Worm (Caenorhabditis elegans) whole organism, L2 larva: Measurements from ENCODE around the gene F16H6.9.
"Not testable (repeated sequence)": the region's sequence is repeated elsewhere in the genome, so short reads cannot be mapped to it uniquely, and the experiment has no call there.

Source experiments
- C34F6.9 ChIP-seq: fragments of 150-350 bp; optimal IDR thresholded peaks from 2 replicates; lab custom pipeline; 2014; ENCODE audit warnings: missing biosample characterization, missing genetic modification characterization
- ZK546.5 ChIP-seq: sonication (generic microtip); optimal IDR thresholded peaks from 2 replicates; lab custom pipeline; 2017; ENCODE audit warnings: missing biosample characterization, missing genetic modification characterization
- alr-1 ChIP-seq: fragments of 150-350 bp; optimal IDR thresholded peaks from 2 replicates; lab custom pipeline; 2014; ENCODE audit warnings: missing biosample characterization, missing genetic modification characterization
- ama-1 ChIP-seq: fragments of 150-350 bp; optimal IDR thresholded peaks from 2 replicates; lab custom pipeline; 2018; ENCODE audit warnings: inconsistent platforms
- blmp-1 ChIP-seq: sonication (generic microtip); optimal IDR thresholded peaks from 2 replicates; lab custom pipeline; 2017; ENCODE audit warnings: missing genetic modification characterization, mild to moderate bottlenecking, missing compliant biosample characterization, antibody characterized with exemption, moderate library complexity; ENCODE audit not compliant: insufficient read depth
- ceh-16 ChIP-seq: fragments of 150-350 bp; optimal IDR thresholded peaks from 2 replicates; lab custom pipeline; 2014; ENCODE audit warnings: missing biosample characterization, missing genetic modification characterization
- ceh-82 ChIP-seq: fragments of 150-350 bp; optimal IDR thresholded peaks from 2 replicates; lab custom pipeline; 2014; ENCODE audit warnings: missing biosample characterization, missing genetic modification characterization
- crh-2 ChIP-seq: sonication (generic microtip); optimal IDR thresholded peaks from 2 replicates; lab custom pipeline; 2017; ENCODE audit warnings: missing biosample characterization, missing genetic modification characterization
- dmd-4 ChIP-seq: sonication (generic microtip); optimal IDR thresholded peaks from 2 replicates; lab custom pipeline; 2017; ENCODE audit warnings: missing biosample characterization, missing genetic modification characterization
- egl-27 ChIP-seq: sonication (generic microtip); optimal IDR thresholded peaks from 3 replicates; lab custom pipeline; 2017; ENCODE audit warnings: missing biosample characterization, missing genetic modification reagents, missing genetic modification characterization
- elt-3 ChIP-seq: sonication (generic microtip); optimal IDR thresholded peaks from 2 replicates; lab custom pipeline; 2017; ENCODE audit warnings: missing biosample characterization, missing genetic modification characterization
- fos-1 ChIP-seq: fragments of 150-350 bp; optimal IDR thresholded peaks from 2 replicates; lab custom pipeline; 2014; ENCODE audit warnings: missing biosample characterization, missing genetic modification characterization
- gmeb-1 ChIP-seq: fragments of 150-350 bp; optimal IDR thresholded peaks from 2 replicates; lab custom pipeline; 2014; ENCODE audit warnings: missing biosample characterization, missing genetic modification characterization
- lin-11 ChIP-seq: fragments of 150-350 bp; sonication (generic microtip); optimal IDR thresholded peaks from 2 replicates; lab custom pipeline; 2014; ENCODE audit warnings: missing biosample characterization, missing genetic modification characterization, inconsistent platforms, mixed read lengths
- lin-13 ChIP-seq: fragments of 150-350 bp; optimal IDR thresholded peaks from 2 replicates; lab custom pipeline; 2014; ENCODE audit warnings: missing biosample characterization, missing genetic modification reagents, missing genetic modification characterization
- lin-39 ChIP-seq: fragments of 150-350 bp; optimal IDR thresholded peaks from 2 replicates; lab custom pipeline; 2014; ENCODE audit warnings: missing biosample characterization, missing genetic modification reagents, missing genetic modification characterization
- lsy-2 ChIP-seq, 2 experiments: fragments of 150-350 bp in 1 of 2; sonication (generic microtip) in 1 of 2; optimal IDR thresholded peaks; 2 replicates each; lab custom pipeline; 2014 to 2017; ENCODE audit warnings: missing biosample characterization in 2 of 2, missing genetic modification characterization in 2 of 2
- mab-5 ChIP-seq: fragments of 150-350 bp; optimal IDR thresholded peaks from 2 replicates; lab custom pipeline; 2014; ENCODE audit warnings: missing biosample characterization, missing genetic modification characterization
- mdl-1 ChIP-seq, 2 experiments: fragments of 150-350 bp in 1 of 2; sonication (generic microtip) in 1 of 2; optimal IDR thresholded peaks; 2 replicates each; lab custom pipeline; 2017; ENCODE audit warnings: missing biosample characterization in 2 of 2, missing genetic modification characterization in 2 of 2
- nhr-10 ChIP-seq: sonication (generic microtip); optimal IDR thresholded peaks from 2 replicates; lab custom pipeline; 2017; ENCODE audit warnings: missing biosample characterization, missing genetic modification characterization
- nhr-12 ChIP-seq: fragments of 150-350 bp; optimal IDR thresholded peaks from 2 replicates; lab custom pipeline; 2014; ENCODE audit warnings: missing biosample characterization, missing genetic modification characterization
- nhr-129 ChIP-seq: fragments of 150-350 bp; optimal IDR thresholded peaks from 2 replicates; lab custom pipeline; 2014; ENCODE audit warnings: missing biosample characterization, missing genetic modification characterization
- nhr-21 ChIP-seq: fragments of 150-350 bp; optimal IDR thresholded peaks from 2 replicates; lab custom pipeline; 2014; ENCODE audit warnings: missing biosample characterization, missing genetic modification characterization
- nhr-23 ChIP-seq: fragments of 150-350 bp; optimal IDR thresholded peaks from 2 replicates; lab custom pipeline; 2014; ENCODE audit warnings: missing biosample characterization, missing genetic modification reagents, missing genetic modification characterization
- nhr-237 ChIP-seq: fragments of 150-350 bp; optimal IDR thresholded peaks from 2 replicates; lab custom pipeline; 2014; ENCODE audit warnings: missing biosample characterization, missing genetic modification characterization
- nhr-25 ChIP-seq: fragments of 150-350 bp; sonication (generic microtip); optimal IDR thresholded peaks from 3 replicates; lab custom pipeline; 2014; ENCODE audit warnings: missing biosample characterization, missing genetic modification characterization
- nhr-77 ChIP-seq: fragments of 150-350 bp; optimal IDR thresholded peaks from 2 replicates; lab custom pipeline; 2014; ENCODE audit warnings: missing biosample characterization, missing genetic modification characterization
- sem-4 ChIP-seq: fragments of 150-350 bp; optimal IDR thresholded peaks from 2 replicates; lab custom pipeline; 2014; ENCODE audit warnings: missing biosample characterization, missing genetic modification reagents, missing genetic modification characterization
- skn-1 ChIP-seq: sonication (generic microtip); optimal IDR thresholded peaks from 2 replicates; lab custom pipeline; 2017; ENCODE audit warnings: missing biosample characterization, missing genetic modification characterization
- sma-3 ChIP-seq: sonication (generic microtip); optimal IDR thresholded peaks from 2 replicates; lab custom pipeline; 2016; ENCODE audit warnings: missing genetic modification reagents, missing genetic modification characterization, missing compliant biosample characterization
- sma-9 ChIP-seq, 2 experiments: fragments of 150-350 bp in 1 of 2; sonication (generic microtip) in 1 of 2; optimal IDR thresholded peaks; 2 replicates each; lab custom pipeline; 2014 to 2016; ENCODE audit warnings: missing genetic modification characterization in 2 of 2, mild to moderate bottlenecking in 1 of 2, missing biosample characterization in 1 of 2, missing compliant biosample characterization in 1 of 2, missing genetic modification reagents in 1 of 2, moderate library complexity in 1 of 2
- unc-39 ChIP-seq: fragments of 150-350 bp; optimal IDR thresholded peaks from 2 replicates; lab custom pipeline; 2014; ENCODE audit warnings: missing biosample characterization, missing genetic modification characterization
- unc-62 ChIP-seq: fragments of 150-350 bp; optimal IDR thresholded peaks from 2 replicates; lab custom pipeline; 2014; ENCODE audit warnings: missing biosample characterization, missing genetic modification reagents, missing genetic modification characterization
- zag-1 ChIP-seq: fragments of 150-350 bp; optimal IDR thresholded peaks from 2 replicates; lab custom pipeline; 2014; ENCODE audit warnings: missing biosample characterization, missing genetic modification characterization
- ztf-1 ChIP-seq: fragments of 200-800 bp; sonication (Bioruptor generic); conservative IDR thresholded peaks from 2 replicates; pipeline ENCODE4 v1.3.6; 2022; ENCODE audit warnings: missing genetic modification characterization, missing compliant biosample characterization
- ztf-4 ChIP-seq: fragments of 150-350 bp; optimal IDR thresholded peaks from 2 replicates; lab custom pipeline; 2014; ENCODE audit warnings: missing biosample characterization, missing genetic modification characterization

Gene F16H6.9

DNA sequence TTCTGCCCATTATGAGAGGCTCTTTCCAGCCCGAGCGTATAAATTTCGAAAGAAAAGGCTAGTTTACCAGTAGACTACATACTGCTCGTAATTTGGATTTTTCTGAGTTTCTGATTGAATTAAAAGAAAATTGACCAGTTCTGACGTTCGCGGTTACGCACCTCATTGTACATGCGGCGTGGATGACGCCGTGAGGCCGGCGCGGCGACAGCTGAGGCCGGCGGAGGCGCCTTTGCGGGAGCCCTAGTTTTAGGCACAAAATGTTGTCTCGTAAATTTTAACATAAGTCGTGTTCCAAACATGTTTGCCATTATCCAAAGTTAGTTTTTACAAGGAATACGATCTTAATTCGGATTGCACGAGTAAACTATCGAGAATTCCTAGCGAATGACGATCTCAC, at the start of gene F16H6.9:
Gene F16H6.9 (plus strand): TSS at position 301 of the 400 bp plus-strand sequence.
- not testable (repeated sequence) for TF ChIP-seq sem-4; lin-11 (tag; lab: Kevin White, UChicago); ama-1

- TF ChIP-seq nhr-25 (tag; lab: Kevin White, UChicago), result no peak
- no peak for TF ChIP-seq crh-2 (tag; lab: Kevin White, UChicago)
- no peak for TF ChIP-seq mdl-1 (tag; optimal IDR thresholded peaks at IDR 0.05; lab: Kevin White, UChicago)
- no peak for TF ChIP-seq nhr-237 (tag; lab: Kevin White, UChicago)
- TF ChIP-seq zag-1, result no peak
- no peak for TF ChIP-seq nhr-10 (tag; lab: Kevin White, UChicago)
- TF ChIP-seq alr-1 (tag; lab: Kevin White, UChicago), result no peak
- TF ChIP-seq egl-27 (tag; lab: Kevin White, UChicago), result no peak
- TF ChIP-seq gmeb-1, result no peak
- no peak for TF ChIP-seq unc-62
- no peak for TF ChIP-seq skn-1 (tag; lab: Kevin White, UChicago)
- no peak for TF ChIP-seq C34F6.9 (tag; lab: Kevin White, UChicago)
- TF ChIP-seq mab-5 (tag; lab: Kevin White, UChicago), result no peak
- TF ChIP-seq nhr-77 (tag; lab: Kevin White, UChicago), result no peak
- no peak for TF ChIP-seq lin-11 (tag; lab: Kevin White, UChicago)
Observed at ce11 chrV:18167161-18167560, 49.7 kb upstream of the F16H6.9 start, which contains the start of gene C14A6.6. Gene C14A6.6, minus strand, starts transcription at chrV:18167261.

- TF ChIP-seq sem-4, result no peak
- TF ChIP-seq egl-27 (tag; lab: Kevin White, UChicago), result no peak
- no peak for TF ChIP-seq blmp-1 (tag; lab: Kevin White, UChicago)
- TF ChIP-seq nhr-12 (tag; lab: Kevin White, UChicago), result no peak
- no peak for TF ChIP-seq lin-11 (tag; lab: Kevin White, UChicago)
- no peak for TF ChIP-seq ceh-16 (tag; lab: Kevin White, UChicago)
- no peak for TF ChIP-seq nhr-23 (tag; lab: Kevin White, UChicago)
- no peak for TF ChIP-seq ZK546.5 (tag; lab: Kevin White, UChicago)
- no peak for TF ChIP-seq alr-1 (tag; lab: Kevin White, UChicago)
Observed at ce11 chrV:18168266-18168665, 48.6 kb upstream of the F16H6.9 start, which contains the start of gene C14A6.7. Gene C14A6.7, minus strand, starts transcription at chrV:18168366.

- TF ChIP-seq mab-5 (tag; lab: Kevin White, UChicago) (no peak), lin-13 (no peak), dmd-4 (tag; lab: Kevin White, UChicago) (no peak), alr-1 (tag; lab: Kevin White, UChicago) (no peak), ztf-1 (no peak)
- TF ChIP-seq, all 48 proteins: peak for 0
Observed at ce11 chrV:18171568-18171967, 45.3 kb upstream of the F16H6.9 start, which contains the start of gene C14A6.8. Gene C14A6.8, minus strand, starts transcription at chrV:18171668.

- no peak for TF ChIP-seq fos-1
- TF ChIP-seq elt-3 (tag; lab: Kevin White, UChicago), result no peak
- no peak for TF ChIP-seq lin-13
- no peak for TF ChIP-seq nhr-10 (tag; lab: Kevin White, UChicago)
- TF ChIP-seq unc-39 (tag; lab: Kevin White, UChicago), result no peak
- no peak for TF ChIP-seq ztf-4 (tag; lab: Kevin White, UChicago)
- no peak for TF ChIP-seq ceh-82 (tag; lab: Kevin White, UChicago)
- no peak for TF ChIP-seq sma-9 (GFP tag; optimal IDR thresholded peaks at IDR 0.05; lab: Kevin White, UChicago)
- TF ChIP-seq sma-9 (tag; optimal IDR thresholded peaks at IDR 0.05; lab: Kevin White, UChicago), result no peak
- no peak for TF ChIP-seq ceh-16 (tag; lab: Kevin White, UChicago)
- TF ChIP-seq sma-3 (GFP tag; lab: Kevin White, UChicago), result no peak
- no peak for TF ChIP-seq lsy-2 (tag; optimal IDR thresholded peaks at IDR 0.05; lab: Kevin White, UChicago)
- TF ChIP-seq egl-27 (tag; lab: Kevin White, UChicago), result no peak
- TF ChIP-seq nhr-21 (tag; lab: Kevin White, UChicago), result no peak
- TF ChIP-seq ama-1, result no peak
- no peak for TF ChIP-seq lin-39
- no peak for TF ChIP-seq nhr-129 (tag; lab: Kevin White, UChicago)
Observed at ce11 chrV:18178659-18179058, 38.2 kb upstream of the F16H6.9 start, which contains the start of gene C31G12.4. Gene C31G12.4, minus strand, starts transcription at chrV:18178759.
